Worm (Caenorhabditis elegans) whole organism, young adult: Measurements from ENCODE around the gene Y116F11A.1.
A peak's percentile ranks its signal among the peaks of the same experiment; 100 is the strongest.

ENCODE experiments used
- F55B11.4 ChIP-seq: sonication (generic microtip); optimal IDR thresholded peaks from 2 replicates; lab custom pipeline; 2016; ENCODE audit warnings: missing compliant biosample characterization, missing genetic modification characterization, borderline replicate concordance; ENCODE audit not compliant: insufficient read depth
- F57A8.1 ChIP-seq: fragments of 200-800 bp; sonication (Bioruptor generic); optimal IDR thresholded peaks from 2 replicates; lab custom pipeline; 2018; ENCODE audit warnings: mild to moderate bottlenecking, missing genetic modification characterization, moderate library complexity, missing compliant biosample characterization
- K12H6.12 ChIP-seq: fragments of 200-800 bp; sonication (Bioruptor generic); optimal IDR thresholded peaks from 2 replicates; lab custom pipeline; 2018; ENCODE audit warnings: mild to moderate bottlenecking, missing genetic modification characterization, missing compliant biosample characterization
- T07F8.4 ChIP-seq: sonication (generic microtip); optimal IDR thresholded peaks from 2 replicates; lab custom pipeline; 2016; ENCODE audit warnings: mild to moderate bottlenecking, missing genetic modification characterization, moderate library complexity, missing compliant biosample characterization
- T26A5.8 ChIP-seq: sonication (generic microtip); optimal IDR thresholded peaks from 2 replicates; lab custom pipeline; 2016; ENCODE audit warnings: missing genetic modification characterization, missing compliant biosample characterization
- Y53F4B.3 ChIP-seq: fragments of 200-800 bp; sonication (Bioruptor generic); IDR thresholded peaks from 2 replicates; pipeline ENCODE4 v1.3.6; 2022; ENCODE audit warnings: missing genetic modification reagents, missing genetic modification characterization, missing compliant biosample characterization
- attf-3 ChIP-seq: fragments of 200-800 bp; sonication (Bioruptor generic); conservative IDR thresholded peaks from 2 replicates; pipeline ENCODE4 v1.3.6; 2022; ENCODE audit warnings: missing genetic modification reagents, missing genetic modification characterization, missing compliant biosample characterization
- cebp-2 ChIP-seq: fragments of 200-800 bp; sonication (Bioruptor generic); IDR thresholded peaks from 2 replicates; pipeline ENCODE4 v1.3.6; 2022; ENCODE audit warnings: missing genetic modification characterization, missing compliant biosample characterization
- ceh-79 ChIP-seq: sonication (generic microtip); optimal IDR thresholded peaks from 2 replicates; lab custom pipeline; 2017; ENCODE audit warnings: mild to moderate bottlenecking, missing genetic modification characterization, missing compliant biosample characterization
- ceh-91 ChIP-seq: fragments of 200-800 bp; sonication (Bioruptor generic); IDR thresholded peaks from 2 replicates; pipeline ENCODE4 v1.3.6; 2022; ENCODE audit warnings: missing genetic modification reagents, missing genetic modification characterization, missing compliant biosample characterization
- egrh-3 ChIP-seq: fragments of 200-800 bp; sonication (Bioruptor generic); IDR thresholded peaks from 2 replicates; pipeline ENCODE4 v1.3.6; 2022; ENCODE audit warnings: missing genetic modification reagents, missing genetic modification characterization, missing compliant biosample characterization
- hlh-26 ChIP-seq: fragments of 200-800 bp; sonication (Bioruptor generic); conservative IDR thresholded peaks from 2 replicates; pipeline ENCODE4 v1.3.6; 2022; ENCODE audit warnings: missing genetic modification reagents, missing genetic modification characterization, missing compliant biosample characterization
- hsf-1 ChIP-seq: fragments of 200-800 bp; sonication (Bioruptor generic); IDR thresholded peaks from 2 replicates; pipeline ENCODE4 v1.3.6; 2022; ENCODE audit warnings: missing genetic modification reagents, missing genetic modification characterization, missing compliant biosample characterization
- mxl-1 ChIP-seq: sonication (generic microtip); optimal IDR thresholded peaks from 2 replicates; lab custom pipeline; 2016; ENCODE audit warnings: missing genetic modification characterization, missing compliant biosample characterization
- sdz-38 ChIP-seq: sonication (generic microtip); optimal IDR thresholded peaks from 2 replicates; lab custom pipeline; 2016; ENCODE audit warnings: missing genotype, missing genetic modification characterization, missing compliant biosample characterization
- tbp1 ChIP-seq: fragments of 200-800 bp; sonication (Bioruptor generic); optimal IDR thresholded peaks from 2 replicates; lab custom pipeline; 2018; ENCODE audit warnings: mild to moderate bottlenecking, missing genetic modification characterization, missing compliant biosample characterization
- zfh-2 ChIP-seq: fragments of 200-800 bp; sonication (Bioruptor generic); conservative IDR thresholded peaks from 2 replicates; pipeline ENCODE4 v1.3.6; 2022; ENCODE audit warnings: missing genetic modification reagents, missing genetic modification characterization, missing compliant biosample characterization

Y116F11A.1 gene

DNA sequence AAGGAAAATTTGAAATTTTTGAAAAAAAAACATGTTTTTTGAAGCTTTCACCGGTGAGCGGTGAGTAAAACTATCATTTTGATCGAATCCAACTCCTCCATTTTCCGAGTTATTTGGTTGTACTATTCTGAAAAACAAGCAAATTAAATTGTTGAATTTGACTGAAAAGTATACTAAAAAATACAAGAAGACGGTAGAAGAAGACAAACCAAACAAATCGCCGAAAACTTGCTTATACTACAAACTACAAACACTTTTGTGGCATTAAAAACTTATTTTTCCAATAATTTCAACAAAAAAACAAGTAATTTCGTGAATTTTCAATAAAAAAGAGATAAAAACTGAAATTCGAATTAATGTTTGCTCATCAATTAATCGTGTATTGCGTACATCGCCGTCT, 48.2 kb downstream of the Y116F11A.1 start, which contains the start of gene fbxa-194:
TSS of gene fbxa-194 (minus strand) at position 101 of the 400 bp plus-strand sequence.
- TF ChIP-seq egrh-3 (no peak), hlh-26 (GFP tag; lab: Robert Waterston, UW) (no peak), sdz-38 (tag; lab: Kevin White, UChicago) (no peak), cebp-2 (GFP tag; lab: Robert Waterston, UW) (no peak), T07F8.4 (no peak), F57A8.1 (no peak), Y53F4B.3 (GFP tag; lab: Robert Waterston, UW) (no peak), T26A5.8 (no peak), zfh-2 (GFP tag; lab: Robert Waterston, UW) (no peak), F55B11.4 (tag; lab: Kevin White, UChicago) (no peak), attf-3 (GFP tag; lab: Robert Waterston, UW) (no peak), K12H6.12 (no peak), tbp1 (GFP tag; lab: Kevin White, UChicago) (no peak), ceh-91 (GFP tag; lab: Robert Waterston, UW) (no peak), ceh-79 (tag; lab: Kevin White, UChicago) (no peak)

DNA sequence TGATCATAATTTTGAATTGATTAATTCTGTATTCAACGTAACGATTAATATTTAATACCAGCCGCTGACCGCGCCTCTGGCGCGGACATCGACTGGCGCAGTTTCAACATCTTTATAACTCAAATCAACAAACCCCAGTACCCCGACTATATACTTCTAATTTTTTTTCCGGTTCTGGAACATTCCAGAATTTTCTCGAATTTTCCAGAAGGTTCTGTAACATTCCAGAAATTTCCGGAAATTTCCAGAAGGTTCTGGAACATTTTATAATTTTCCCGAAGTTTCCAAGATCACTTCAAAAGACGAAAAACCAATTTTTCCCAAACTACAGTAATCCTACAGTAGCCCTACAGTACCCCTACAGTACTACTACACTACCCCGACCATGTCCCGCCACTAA, 48.8 kb downstream of the Y116F11A.1 start:
- TF ChIP-seq hsf-1 (GFP tag; lab: Robert Waterston, UW) = peak; percentile 91
- no peak for TF ChIP-seq mxl-1
